Fruit fly (Drosophila melanogaster) whole organism, embryonic: ENCODE data around the gene CG32708.

ENCODE experiments used
- BEAF-32 ChIP-seq: fragments of 200-800 bp; sonication (Bioruptor generic); optimal IDR thresholded peaks from 3 replicates; lab custom pipeline; 2017; ENCODE audit warnings: missing biosample characterization, missing genetic modification characterization, mild to moderate bottlenecking, moderate library complexity, missing genetic modification reagents
- CG1024 ChIP-seq: fragments of 200-800 bp; sonication (Bioruptor generic); IDR thresholded peaks from 2 replicates; pipeline ENCODE4 v1.3.6; 2022; ENCODE audit warnings: missing biosample characterization, missing genetic modification characterization
- CG10321 ChIP-seq: fragments of 200-800 bp; sonication (Bioruptor generic); IDR thresholded peaks from 2 replicates; pipeline ENCODE4 v1.3.6; 2022; ENCODE audit warnings: missing biosample characterization, missing genetic modification characterization
- CG10543 ChIP-seq: fragments of 200-800 bp; sonication (Bioruptor generic); optimal IDR thresholded peaks from 3 replicates; lab custom pipeline; 2017; ENCODE audit warnings: missing biosample characterization, mild to moderate bottlenecking, missing genetic modification characterization, moderate library complexity
- CG11398 ChIP-seq: fragments of 200-800 bp; sonication (Bioruptor generic); optimal IDR thresholded peaks from 2 replicates; lab custom pipeline; 2016; ENCODE audit warnings: missing biosample characterization, missing genetic modification characterization
- CG12155 ChIP-seq: fragments of 200-800 bp; sonication (Bioruptor generic); optimal IDR thresholded peaks from 3 replicates; lab custom pipeline; 2016; ENCODE audit warnings: missing biosample characterization, missing genetic modification characterization
- CG12744 ChIP-seq: fragments of 200-800 bp; sonication (Bioruptor generic); optimal IDR thresholded peaks from 2 replicates; lab custom pipeline; 2016; ENCODE audit warnings: missing biosample characterization, missing genetic modification characterization
- CG12769 ChIP-seq: fragments of 200-800 bp; sonication (Bioruptor generic); optimal IDR thresholded peaks from 2 replicates; lab custom pipeline; 2019; ENCODE audit warnings: missing biosample characterization, mild to moderate bottlenecking, missing genetic modification characterization, moderate library complexity
- CG14441 ChIP-seq: fragments of 200-800 bp; sonication (Bioruptor generic); IDR thresholded peaks from 2 replicates; pipeline ENCODE4 v1.3.6; 2022; ENCODE audit warnings: missing biosample characterization, missing genetic modification characterization
- CG14860 ChIP-seq: fragments of 200-800 bp; sonication (Bioruptor generic); IDR thresholded peaks from 3 replicates; pipeline ENCODE4 v1.3.6; 2022; ENCODE audit warnings: missing biosample characterization, missing genetic modification characterization; ENCODE audit not compliant: partially characterized antibody
- CG16813 ChIP-seq: fragments of 200-800 bp; sonication (Bioruptor generic); IDR thresholded peaks from 3 replicates; pipeline ENCODE4 v1.3.6; 2022; ENCODE audit warnings: missing biosample characterization, missing genetic modification characterization; ENCODE audit not compliant: partially characterized antibody
- CG16815 ChIP-seq: fragments of 200-800 bp; sonication (Bioruptor generic); optimal IDR thresholded peaks from 3 replicates; lab custom pipeline; 2017; ENCODE audit warnings: missing biosample characterization, mild to moderate bottlenecking, missing genetic modification characterization
- CG18599 ChIP-seq: fragments of 200-800 bp; sonication (Bioruptor generic); optimal IDR thresholded peaks from 3 replicates; lab custom pipeline; 2017; ENCODE audit warnings: missing biosample characterization, missing genetic modification characterization, mild to moderate bottlenecking, moderate library complexity, missing genetic modification reagents
- CG18764 ChIP-seq: fragments of 200-800 bp; sonication (Bioruptor generic); optimal IDR thresholded peaks from 3 replicates; lab custom pipeline; 2016; ENCODE audit warnings: missing biosample characterization, missing genetic modification characterization
- CG2678 ChIP-seq: fragments of 200-800 bp; sonication (Bioruptor generic); optimal IDR thresholded peaks from 3 replicates; lab custom pipeline; 2019; ENCODE audit warnings: missing biosample characterization, mild to moderate bottlenecking, missing genetic modification characterization, moderate library complexity
- CG30403 ChIP-seq: fragments of 200-800 bp; sonication (Bioruptor generic); optimal IDR thresholded peaks from 3 replicates; lab custom pipeline; 2016; ENCODE audit warnings: missing biosample characterization, missing genetic modification characterization
- CG3407 ChIP-seq: fragments of 200-800 bp; sonication (Bioruptor generic); optimal IDR thresholded peaks from 2 replicates; lab custom pipeline; 2018; ENCODE audit warnings: missing biosample characterization, mild to moderate bottlenecking, missing genetic modification characterization
- CG3838 ChIP-seq: fragments of 200-800 bp; sonication (Bioruptor generic); optimal IDR thresholded peaks from 3 replicates; lab custom pipeline; 2016; ENCODE audit warnings: missing biosample characterization, missing genetic modification characterization
- CG9215 ChIP-seq: fragments of 200-800 bp; sonication (Bioruptor generic); IDR thresholded peaks from 2 replicates; pipeline ENCODE4 v1.3.6; 2022; ENCODE audit warnings: missing biosample characterization, missing genetic modification characterization
- CG9817 ChIP-seq: fragments of 200-800 bp; sonication (Bioruptor generic); optimal IDR thresholded peaks from 2 replicates; lab custom pipeline; 2018; ENCODE audit warnings: missing biosample characterization, mild to moderate bottlenecking, missing genetic modification characterization, moderate library complexity
- CG9932 ChIP-seq: fragments of 200-800 bp; sonication (Bioruptor generic); IDR thresholded peaks from 2 replicates; pipeline ENCODE4 v1.3.6; 2022; ENCODE audit warnings: missing biosample characterization, missing genetic modification characterization
- D19B ChIP-seq: fragments of 200-800 bp; sonication (Bioruptor generic); optimal IDR thresholded peaks from 2 replicates; lab custom pipeline; 2017; ENCODE audit warnings: missing biosample characterization, mild to moderate bottlenecking, missing genetic modification characterization
- Dad ChIP-seq: fragments of 200-800 bp; sonication (Bioruptor generic); optimal IDR thresholded peaks from 3 replicates; lab custom pipeline; 2016; ENCODE audit warnings: missing biosample characterization, missing genetic modification characterization
- ERR ChIP-seq: fragments of 200-800 bp; sonication (Bioruptor generic); optimal IDR thresholded peaks from 2 replicates; lab custom pipeline; 2016; ENCODE audit warnings: missing biosample characterization, missing genetic modification characterization
- HmgZ ChIP-seq: fragments of 200-800 bp; sonication (Bioruptor generic); optimal IDR thresholded peaks from 2 replicates; lab custom pipeline; 2018; ENCODE audit warnings: missing biosample characterization, mild to moderate bottlenecking, missing genetic modification characterization
- Hr51 ChIP-seq, 2 experiments: fragments of 200-800 bp; sonication (Bioruptor generic); optimal IDR thresholded peaks; 2 replicates in 1 of 2; 3 replicates in 1 of 2; lab custom pipeline; 2016 to 2018; ENCODE audit warnings: missing biosample characterization in 2 of 2, missing genetic modification characterization in 2 of 2, mild to moderate bottlenecking in 1 of 2, moderate library complexity in 1 of 2
- Meics ChIP-seq: fragments of 200-800 bp; sonication (Bioruptor generic); optimal IDR thresholded peaks from 2 replicates; lab custom pipeline; 2017; ENCODE audit warnings: missing biosample characterization, mild to moderate bottlenecking, missing genetic modification characterization
- NC2α ChIP-seq: fragments of 200-800 bp; sonication (Bioruptor generic); optimal IDR thresholded peaks from 2 replicates; lab custom pipeline; 2016; ENCODE audit warnings: missing biosample characterization, missing genetic modification characterization
- Vsx1 ChIP-seq: fragments of 200-800 bp; sonication (Bioruptor generic); optimal IDR thresholded peaks from 2 replicates; lab custom pipeline; 2017; ENCODE audit warnings: missing biosample characterization, mild to moderate bottlenecking, missing genetic modification characterization, missing genetic modification reagents
- ci ChIP-seq: fragments of 200-800 bp; sonication (Bioruptor generic); IDR thresholded peaks from 3 replicates; pipeline ENCODE4 v1.3.6; 2022; ENCODE audit warnings: missing biosample characterization, missing genetic modification characterization
- corto ChIP-seq: fragments of 200-800 bp; sonication (Bioruptor generic); optimal IDR thresholded peaks from 2 replicates; lab custom pipeline; 2016; ENCODE audit warnings: missing biosample characterization, mild to moderate bottlenecking, missing genetic modification characterization, moderate library complexity
- dan ChIP-seq: fragments of 200-800 bp; sonication (Bioruptor generic); IDR thresholded peaks from 2 replicates; pipeline ENCODE4 v1.3.6; 2022; ENCODE audit warnings: missing biosample characterization, missing genetic modification characterization
- danr ChIP-seq: fragments of 200-800 bp; sonication (Bioruptor generic); IDR thresholded peaks from 2 replicates; pipeline ENCODE4 v1.3.6; 2022; ENCODE audit warnings: missing biosample characterization, missing genetic modification characterization
- dati ChIP-seq: fragments of 200-800 bp; sonication (Bioruptor generic); IDR thresholded peaks from 2 replicates; pipeline ENCODE4 v1.3.6; 2022; ENCODE audit warnings: missing biosample characterization, missing genetic modification characterization
- ftz-f1 ChIP-seq: fragments of 200-800 bp; sonication (Bioruptor generic); optimal IDR thresholded peaks from 2 replicates; lab custom pipeline; 2016; ENCODE audit warnings: missing biosample characterization, missing genetic modification characterization
- gcm2 ChIP-seq: fragments of 200-800 bp; sonication (Bioruptor generic); optimal IDR thresholded peaks from 2 replicates; lab custom pipeline; 2016; ENCODE audit warnings: missing biosample characterization, missing genetic modification characterization
- grau ChIP-seq: fragments of 200-800 bp; optimal IDR thresholded peaks from 3 replicates; lab custom pipeline; 2019; ENCODE audit warnings: missing biosample characterization, mild to moderate bottlenecking, missing genetic modification characterization, moderate library complexity
- gro ChIP-seq: fragments of 200-800 bp; sonication (Bioruptor generic); optimal IDR thresholded peaks from 2 replicates; lab custom pipeline; 2016; ENCODE audit warnings: missing biosample characterization, missing genetic modification characterization
- h ChIP-seq: fragments of >200 bp; optimal IDR thresholded peaks from 2 replicates; lab custom pipeline; 2017
- jing ChIP-seq: fragments of 200-800 bp; sonication (Bioruptor generic); optimal IDR thresholded peaks from 2 replicates; lab custom pipeline; 2018; ENCODE audit warnings: missing biosample characterization, mild to moderate bottlenecking, missing genetic modification characterization
- maf-S ChIP-seq: fragments of 200-800 bp; sonication (Bioruptor generic); optimal IDR thresholded peaks from 2 replicates; lab custom pipeline; 2016; ENCODE audit warnings: missing biosample characterization, missing genetic modification characterization
- pfk ChIP-seq: fragments of 200-800 bp; sonication (Bioruptor generic); optimal IDR thresholded peaks from 2 replicates; lab custom pipeline; 2018; ENCODE audit warnings: missing biosample characterization, mild to moderate bottlenecking, missing genetic modification characterization, moderate library complexity
- pnt ChIP-seq: fragments of 200-800 bp; sonication (Bioruptor generic); optimal IDR thresholded peaks from 3 replicates; lab custom pipeline; 2016; ENCODE audit warnings: missing biosample characterization, missing genetic modification characterization
- pros ChIP-seq: fragments of 200-800 bp; sonication (Bioruptor generic); optimal IDR thresholded peaks from 3 replicates; lab custom pipeline; 2019; ENCODE audit warnings: missing biosample characterization, mild to moderate bottlenecking, missing genetic modification characterization, moderate library complexity
- row ChIP-seq: fragments of 200-800 bp; sonication (Bioruptor generic); IDR thresholded peaks from 3 replicates; pipeline ENCODE4 v1.3.6; 2022; ENCODE audit warnings: missing biosample characterization, missing genetic modification characterization
- salm ChIP-seq: fragments of 200-800 bp; sonication (Bioruptor generic); optimal IDR thresholded peaks from 2 replicates; lab custom pipeline; 2018; ENCODE audit warnings: missing biosample characterization, mild to moderate bottlenecking, missing genetic modification characterization
- schlank ChIP-seq: fragments of 200-800 bp; sonication (Bioruptor generic); optimal IDR thresholded peaks from 2 replicates; lab custom pipeline; 2018; ENCODE audit warnings: missing biosample characterization, mild to moderate bottlenecking, missing genetic modification characterization
- slou ChIP-seq: fragments of 200-800 bp; sonication (Bioruptor generic); optimal IDR thresholded peaks from 3 replicates; lab custom pipeline; 2016; ENCODE audit warnings: missing biosample characterization, missing genetic modification characterization
- unc-4 ChIP-seq: fragments of 200-800 bp; sonication (Bioruptor generic); IDR thresholded peaks from 2 replicates; pipeline ENCODE4 v1.3.6; 2022; ENCODE audit warnings: missing biosample characterization, missing genetic modification characterization; ENCODE audit not compliant: partially characterized antibody
- zen ChIP-seq: fragments of 200-800 bp; sonication (Bioruptor generic); optimal IDR thresholded peaks from 3 replicates; lab custom pipeline; 2018; ENCODE audit warnings: missing biosample characterization, mild to moderate bottlenecking, missing genetic modification characterization, moderate library complexity
- zen2 ChIP-seq: fragments of 200-800 bp; sonication (Bioruptor generic); IDR thresholded peaks from 3 replicates; pipeline ENCODE4 v1.3.6; 2022; ENCODE audit warnings: missing biosample characterization, missing genetic modification characterization; ENCODE audit not compliant: partially characterized antibody

CG32708 gene

DNA sequence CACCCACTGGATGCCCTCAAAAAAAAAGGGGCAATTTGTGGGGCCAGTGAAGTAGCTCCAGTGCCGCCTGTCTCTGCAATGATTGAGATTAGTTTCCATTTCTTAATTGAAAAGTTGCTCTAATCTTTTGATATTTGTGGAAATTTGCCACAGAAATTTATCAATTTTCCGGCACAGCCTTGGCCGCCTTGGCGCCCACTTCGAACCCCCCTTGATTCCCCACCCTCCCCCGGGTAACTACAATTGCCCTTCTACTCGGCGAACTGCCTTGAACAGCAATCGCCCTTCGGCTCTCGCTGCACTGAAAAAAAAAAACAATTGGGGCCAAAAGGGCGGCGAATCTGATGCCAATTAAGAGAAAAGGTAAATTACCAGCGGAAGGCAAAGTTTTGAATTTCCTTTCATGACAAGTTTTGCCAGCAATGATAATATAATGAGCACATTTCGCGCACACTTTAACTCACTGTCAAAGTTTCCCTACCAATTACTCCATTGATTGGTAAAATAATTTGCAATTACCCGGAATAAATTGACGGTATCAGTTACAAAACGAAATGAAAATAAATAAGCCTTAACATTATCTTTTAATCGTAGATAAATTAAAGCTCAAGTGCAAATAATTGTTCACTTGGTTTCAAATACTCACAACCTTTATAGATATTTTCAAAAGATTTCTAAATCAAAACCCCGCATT, 34.1 kb downstream of the CG32708 start (continued):
- no peak for TF ChIP-seq gcm2 (GFP tag; lab: Kevin White, UChicago)
- TF ChIP-seq CG16813 (GFP tag; lab: Robert Waterston, UW), result no peak
- TF ChIP-seq dan (GFP tag; lab: Robert Waterston, UW), result no peak
- no peak for TF ChIP-seq BEAF-32 (GFP tag; lab: Kevin White, UChicago)
- no peak for TF ChIP-seq unc-4 (GFP tag; lab: Robert Waterston, UW)
- TF ChIP-seq CG9932 (GFP tag; lab: Robert Waterston, UW), result no peak
- no peak for TF ChIP-seq zen
- no peak for TF ChIP-seq CG1024 (GFP tag; lab: Robert Waterston, UW)
- no peak for TF ChIP-seq CG14441 (GFP tag; lab: Robert Waterston, UW)
- TF ChIP-seq salm (tag; lab: Kevin White, UChicago), result no peak
- no peak for TF ChIP-seq pros
- no peak for TF ChIP-seq NC2α
- TF ChIP-seq slou (GFP tag; lab: Kevin White, UChicago), result no peak
- TF ChIP-seq Meics, result peak; percentile 12
- TF ChIP-seq dati (GFP tag; lab: Robert Waterston, UW), result no peak
- TF ChIP-seq maf-S, result no peak
- TF ChIP-seq CG2678, result peak; percentile 62
- TF ChIP-seq CG10321 (GFP tag; lab: Robert Waterston, UW), result no peak
- peak; percentile 7 for TF ChIP-seq D19B (GFP tag; lab: Kevin White, UChicago)
- TF ChIP-seq HmgZ (tag; lab: Kevin White, UChicago), result no peak
- TF ChIP-seq gro (GFP tag; lab: Kevin White, UChicago), result no peak
- no peak for TF ChIP-seq CG3838 (GFP tag; lab: Kevin White, UChicago)
- no peak for TF ChIP-seq ci
- TF ChIP-seq CG9817 (tag; lab: Kevin White, UChicago), result no peak
- TF ChIP-seq corto (GFP tag; lab: Kevin White, UChicago), result no peak
- no peak for TF ChIP-seq CG18764 (GFP tag; lab: Kevin White, UChicago)
- no peak for TF ChIP-seq pfk
- no peak for TF ChIP-seq ERR (GFP tag; lab: Kevin White, UChicago)
- no peak for TF ChIP-seq CG10543 (GFP tag; lab: Kevin White, UChicago)
- no peak for TF ChIP-seq CG12744 (GFP tag; lab: Kevin White, UChicago)
- no peak for TF ChIP-seq h (lab: Kevin White, UChicago)
- TF ChIP-seq ftz-f1, result no peak
- TF ChIP-seq danr (GFP tag; lab: Robert Waterston, UW), result no peak
- no peak for TF ChIP-seq CG14860 (GFP tag; lab: Robert Waterston, UW)
- no peak for TF ChIP-seq CG9215 (GFP tag; lab: Robert Waterston, UW)
- TF ChIP-seq CG30403 (GFP tag; lab: Kevin White, UChicago), result peak; percentile 38
- TF ChIP-seq row (GFP tag; lab: Robert Waterston, UW), result peak; percentile 39
- no peak for TF ChIP-seq Vsx1
- peak; percentile 14 for TF ChIP-seq CG16815
- TF ChIP-seq schlank (tag; lab: Kevin White, UChicago), result no peak
- TF ChIP-seq CG12155 (GFP tag; lab: Kevin White, UChicago), result no peak
- TF ChIP-seq jing (GFP tag; lab: Kevin White, UChicago), result no peak
- TF ChIP-seq CG12769 (tag; lab: Kevin White, UChicago), result no peak
- TF ChIP-seq Hr51 (GFP tag; optimal IDR thresholded peaks at IDR 0.05; lab: Kevin White, UChicago), result peak in 1 of 2 experiments; percentile 35
- peak; percentile 29 for TF ChIP-seq grau (tag; lab: Kevin White, UChicago)
- TF ChIP-seq zen2, result no peak
- TF ChIP-seq CG18599 (GFP tag; lab: Kevin White, UChicago), result no peak
- no peak for TF ChIP-seq pnt (GFP tag; lab: Kevin White, UChicago)
- TF ChIP-seq Dad (GFP tag; lab: Kevin White, UChicago), result no peak
- no peak for TF ChIP-seq CG11398
- TF ChIP-seq CG3407 (GFP tag; lab: Kevin White, UChicago), result no peak
